Worm (Caenorhabditis elegans): ENCODE data around the gene ZK112.4.
A peak's percentile ranks its signal among the peaks of the same experiment; 100 is the strongest.

DNA sequence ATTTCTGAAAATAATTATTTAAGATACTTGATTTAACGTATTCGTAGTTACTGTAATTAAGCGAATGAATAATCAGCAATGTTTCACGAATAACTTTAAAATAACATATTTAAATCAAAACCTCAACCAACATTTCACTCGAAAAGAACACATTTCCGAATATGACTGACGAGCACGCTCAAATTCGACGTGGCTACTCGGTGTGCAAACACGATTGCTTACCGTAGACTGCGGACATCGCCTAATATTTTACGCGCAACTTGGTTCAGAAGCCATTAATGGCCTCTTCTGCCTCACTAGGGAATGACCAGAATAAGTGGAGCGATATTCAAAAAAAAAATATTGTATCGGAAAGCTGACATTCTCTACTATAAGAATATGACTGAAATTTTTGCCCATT, 40.2 kb upstream of the ZK112.4 start, which contains the start of gene snu-23:
- TF ChIP-seq nhr-11 (tag; optimal IDR thresholded peaks at IDR 0.05) (no peak), snpc-4 (tag; optimal IDR thresholded peaks at IDR 0.05) (no peak), mab-5 (tag; optimal IDR thresholded peaks at IDR 0.05) (no peak), fos-1 (tag; optimal IDR thresholded peaks at IDR 0.05) (no peak), ceh-16 (tag; optimal IDR thresholded peaks at IDR 0.05) (no peak), nhr-21 (tag; optimal IDR thresholded peaks at IDR 0.05) (no peak), peb-1 (tag; optimal IDR thresholded peaks at IDR 0.05) (no peak), dmd-4 (tag; optimal IDR thresholded peaks at IDR 0.05) (no peak), unc-39 (tag; optimal IDR thresholded peaks at IDR 0.05) (no peak), ztf-11 (tag; optimal IDR thresholded peaks at IDR 0.05) (no peak), Y55F3AM.14 (GFP tag; optimal IDR thresholded peaks at IDR 0.05) (no peak), lin-13 (GFP tag; optimal IDR thresholded peaks at IDR 0.05) (peak; percentile 12)

All from whole organism, L2 larva.